Fruit fly (Drosophila melanogaster): ENCODE measurements around the gene CG43342.

The CG43342 gene

dm6 chr3R:22400246-22400645 lies 19.1 kb downstream of the CG43342 start (continued):
- TF ChIP-seq Dip2 (GFP tag; IDR thresholded peaks at IDR 0.05) (no peak), pzg (GFP tag; optimal IDR thresholded peaks at IDR 0.05) (no peak), CG34376 (GFP tag; optimal IDR thresholded peaks at IDR 0.05) (no peak), gsb (GFP tag; IDR thresholded peaks at IDR 0.05) (0 out of 2 replicates have a peak, but pooled peaks have one; percentile 26), Neu2 (GFP tag; optimal IDR thresholded peaks at IDR 0.05; ENCODE audit: borderline replicate concordance) (no peak), CG4360 (GFP tag; IDR thresholded peaks at IDR 0.05) (no peak), CG11695 (GFP tag; IDR thresholded peaks at IDR 0.05) (peak; percentile 51; the same call in 1 of the 3 replicates), bcd (GFP tag; optimal IDR thresholded peaks at IDR 0.05) (peak; percentile 27), Blimp-1 (GFP tag; optimal IDR thresholded peaks at IDR 0.05) (no peak), Poxn (GFP tag; IDR thresholded peaks at IDR 0.05) (no peak), jigr1 (GFP tag; IDR thresholded peaks at IDR 0.05) (no peak), ham (GFP tag; IDR thresholded peaks at IDR 0.05) (no peak), Atf-2 (GFP tag; optimal IDR thresholded peaks at IDR 0.05) (no peak), ci (GFP tag; IDR thresholded peaks at IDR 0.05) (no peak), sc (optimal IDR thresholded peaks at IDR 0.05) (no peak), sc (GFP tag; optimal IDR thresholded peaks at IDR 0.05) (no peak), CG6854 (GFP tag; optimal IDR thresholded peaks at IDR 0.05) (no peak), Lpt (GFP tag; optimal IDR thresholded peaks at IDR 0.05) (no peak), MESR4 (GFP tag; optimal IDR thresholded peaks at IDR 0.05) (no peak), pho (GFP tag; optimal IDR thresholded peaks at IDR 0.05) (no peak), CkIIα-i1 (GFP tag; IDR thresholded peaks at IDR 0.05) (no peak), kay (GFP tag; optimal IDR thresholded peaks at IDR 0.05) (no peak), CG1832 (GFP tag; optimal IDR thresholded peaks at IDR 0.05) (no peak), al (GFP tag; IDR thresholded peaks at IDR 0.05) (peak; percentile 28; the same call in 1 of the 2 replicates), exex (tag; optimal IDR thresholded peaks at IDR 0.05) (no peak), CG12659 (GFP tag; optimal IDR thresholded peaks at IDR 0.05) (no peak), YL-1 (GFP tag; optimal IDR thresholded peaks at IDR 0.05) (no peak), CG17912 (GFP tag; optimal IDR thresholded peaks at IDR 0.05) (no peak), ato (GFP tag; IDR thresholded peaks at IDR 0.05; ENCODE audit: partially characterized antibody) (no peak), CG11456 (GFP tag; IDR thresholded peaks at IDR 0.05) (peak; percentile 55; the same call in 1 of the 3 replicates), hb (GFP tag; IDR thresholded peaks at IDR 0.05; ENCODE audit: partially characterized antibody) (no peak), HLH4C (GFP tag; IDR thresholded peaks at IDR 0.05; ENCODE audit: partially characterized antibody) (no peak), trh (GFP tag; optimal IDR thresholded peaks at IDR 0.05) (no peak), Hmx (GFP tag; optimal IDR thresholded peaks at IDR 0.05) (no peak), Mrtf (GFP tag; IDR thresholded peaks at IDR 0.05) (peak; percentile 62; the same call in 2 of the 3 replicates), run (tag; optimal IDR thresholded peaks at IDR 0.05) (no peak), Ravus (GFP tag; IDR thresholded peaks at IDR 0.05) (no peak), jumu (GFP tag; optimal IDR thresholded peaks at IDR 0.05) (no peak), CG11085 (GFP tag; IDR thresholded peaks at IDR 0.05) (no peak), Usf (GFP tag; optimal IDR thresholded peaks at IDR 0.05) (no peak), CG10543 (GFP tag; optimal IDR thresholded peaks at IDR 0.05) (no peak), CG7786 (GFP tag; optimal IDR thresholded peaks at IDR 0.05) (no peak), NC2α (GFP tag; optimal IDR thresholded peaks at IDR 0.05) (no peak), pita (GFP tag; optimal IDR thresholded peaks at IDR 0.05) (no peak), ap (GFP tag; IDR thresholded peaks at IDR 0.05) (no peak), Dp (GFP tag; optimal IDR thresholded peaks at IDR 0.05) (no peak), CG6175 (GFP tag; IDR thresholded peaks at IDR 0.05) (no peak), dmrt99B (tag; optimal IDR thresholded peaks at IDR 0.05) (no peak), Lhr (GFP tag; optimal IDR thresholded peaks at IDR 0.05) (no peak), ftz-f1 (GFP tag; optimal IDR thresholded peaks at IDR 0.05) (no peak), CG3995 (GFP tag; optimal IDR thresholded peaks at IDR 0.05) (no peak), stwl (tag; optimal IDR thresholded peaks at IDR 0.05) (no peak)
